Worm (Caenorhabditis elegans) whole organism, L3 larva: ENCODE measurements around the gene B0513.4.

Experiments
- nhr-28 ChIP-seq: fragments of 150-350 bp; optimal IDR thresholded peaks from 2 replicates; lab custom pipeline; 2014; ENCODE audit warnings: missing biosample characterization, missing genetic modification characterization
- skn-1 ChIP-seq: fragments of 150-350 bp; optimal IDR thresholded peaks from 2 replicates; lab custom pipeline; 2014; ENCODE audit warnings: missing biosample characterization, missing genetic modification characterization
- tbx-2 ChIP-seq: sonication (generic microtip); optimal IDR thresholded peaks from 2 replicates; lab custom pipeline; 2016; ENCODE audit warnings: mild to moderate bottlenecking, missing genetic modification characterization, missing compliant biosample characterization
- ztf-11 ChIP-seq: fragments of 150-350 bp; optimal IDR thresholded peaks from 2 replicates; lab custom pipeline; 2014; ENCODE audit warnings: missing biosample characterization, missing genetic modification characterization

ce11 chrIV:13882573-13882972, 2.6 kb downstream of the B0513.4 start, which contains the start of gene thoc-7:
- TF ChIP-seq skn-1 (tag; lab: Kevin White, UChicago) = no peak
- TF ChIP-seq tbx-2 (tag; lab: Kevin White, UChicago) = no peak
- TF ChIP-seq ztf-11 = no peak
- no peak for TF ChIP-seq nhr-28 (tag; lab: Kevin White, UChicago)
